Worm (Caenorhabditis elegans): ENCODE results near the gene sre-44.

Gene sre-44

DNA sequence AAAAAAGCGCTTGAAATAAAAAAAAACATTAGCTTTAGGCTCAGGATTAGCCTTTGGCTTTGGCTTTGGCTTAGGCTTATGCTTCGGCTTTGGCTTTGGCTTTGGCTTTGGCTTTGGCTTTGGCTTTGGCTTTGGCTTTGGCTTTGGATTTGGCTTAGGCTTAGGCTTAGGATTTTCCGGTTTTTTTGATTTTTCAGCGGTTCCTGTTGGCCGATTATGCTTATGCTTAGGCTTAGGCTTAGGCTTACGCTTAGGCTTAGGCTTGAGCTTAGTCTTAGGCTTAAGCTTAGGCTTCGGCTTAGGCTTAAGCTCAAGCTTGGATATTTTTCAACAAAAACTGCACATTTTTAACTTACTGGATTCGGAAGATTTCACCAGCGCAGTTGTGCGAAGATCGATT lies 24.7 kb downstream of the sre-44 start:
- TF ChIP-seq C34B4.2 (tag; optimal IDR thresholded peaks at IDR 0.05), result no peak
- TF ChIP-seq unc-30 (tag; optimal IDR thresholded peaks at IDR 0.05), result no peak
- TF ChIP-seq dpl-1 (GFP tag; optimal IDR thresholded peaks at IDR 0.05), result no peak

DNA sequence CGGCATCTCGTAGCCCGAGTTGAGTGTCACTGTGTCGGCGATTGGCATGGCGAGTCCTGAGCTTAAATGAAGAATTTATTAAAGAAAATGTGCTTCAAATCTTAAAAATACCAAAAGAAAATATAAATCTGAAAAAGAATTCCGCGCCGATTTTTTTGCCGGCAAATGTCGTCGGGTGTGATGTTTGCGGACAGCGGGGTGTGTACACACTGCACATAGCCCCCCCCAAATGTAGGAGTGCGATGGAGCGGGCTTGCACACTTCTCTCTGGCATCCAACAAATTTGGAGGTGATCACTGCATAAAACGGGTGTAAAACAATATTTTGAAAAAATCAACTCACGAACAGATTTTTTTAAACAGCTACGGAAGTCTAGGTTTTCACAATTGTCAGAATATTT lies 26.8 kb downstream of the sre-44 start, which contains the start of gene Y39G8B.2:
Gene Y39G8B.2, minus strand, starts transcription at position 61 of the 400 bp plus-strand sequence.
- peak; percentile 87 for TF ChIP-seq lin-13 (GFP tag; optimal IDR thresholded peaks at IDR 0.05)
- TF ChIP-seq ceh-88 (GFP tag; IDR thresholded peaks at IDR 0.05), result peak; percentile 46; the same call in 1 of the 2 replicates
- no peak for TF ChIP-seq tlp-1 (tag; optimal IDR thresholded peaks at IDR 0.05)
- TF ChIP-seq unc-98 (GFP tag; IDR thresholded peaks at IDR 0.05), result peak; percentile 23; the same call in 1 of the 2 replicates
- TF ChIP-seq irx-1 (tag; optimal IDR thresholded peaks at IDR 0.05), result peak; percentile 60
- TF ChIP-seq nhr-28 (tag; optimal IDR thresholded peaks at IDR 0.05), result no peak
- peak in 1 of 2 experiments; percentile 80 for TF ChIP-seq mdl-1 (tag; optimal IDR thresholded peaks at IDR 0.05)
- no peak for TF ChIP-seq lir-3 (tag; optimal IDR thresholded peaks at IDR 0.05; ENCODE audit: poor library complexity)
- no peak for TF ChIP-seq hlh-17 (GFP tag; optimal IDR thresholded peaks at IDR 0.05; ENCODE audit: borderline replicate concordance)
- TF ChIP-seq mep-1 (tag; optimal IDR thresholded peaks at IDR 0.05), result peak; percentile 92
- TF ChIP-seq grh-1 (GFP tag; IDR thresholded peaks at IDR 0.05), result peak; percentile 70
- peak; percentile 70 for TF ChIP-seq fos-1 (tag; optimal IDR thresholded peaks at IDR 0.05)
- TF ChIP-seq C16A3.4 (tag; optimal IDR thresholded peaks at IDR 0.05), result peak; percentile 89
- TF ChIP-seq hpl-2 (GFP tag; optimal IDR thresholded peaks at IDR 0.05), result no peak
- no peak for TF ChIP-seq nhr-76 (tag; optimal IDR thresholded peaks at IDR 0.05)
- TF ChIP-seq ceh-90 (tag; optimal IDR thresholded peaks at IDR 0.05), result no peak
- peak; percentile 88 for TF ChIP-seq lin-14 (GFP tag; optimal IDR thresholded peaks at IDR 0.05)
- TF ChIP-seq hlh-4 (tag; optimal IDR thresholded peaks at IDR 0.05), result no peak
- peak; percentile 37 for TF ChIP-seq elt-2 (tag; optimal IDR thresholded peaks at IDR 0.05)
- peak; percentile 90 for TF ChIP-seq rnt-1 (tag; optimal IDR thresholded peaks at IDR 0.05)
- peak; percentile 83 to 88 (median 86) for TF ChIP-seq dpl-1 (GFP tag; optimal IDR thresholded peaks at IDR 0.05)
- TF ChIP-seq snu-23 (GFP tag; optimal IDR thresholded peaks at IDR 0.05), result peak; percentile 86
- no peak for TF ChIP-seq Y116A8C.19 (tag; optimal IDR thresholded peaks at IDR 0.05; ENCODE audit: borderline replicate concordance)
- TF ChIP-seq dsc-1 (tag; optimal IDR thresholded peaks at IDR 0.05), result peak; percentile 67
- peak; percentile 93 for TF ChIP-seq nhr-77 (tag; optimal IDR thresholded peaks at IDR 0.05)
- peak; percentile 51 for TF ChIP-seq nhr-237 (tag; optimal IDR thresholded peaks at IDR 0.05)
- no peak for TF ChIP-seq fkh-4 (tag; optimal IDR thresholded peaks at IDR 0.05; ENCODE audit: borderline replicate concordance)
- peak; percentile 88 for TF ChIP-seq nhr-71 (tag; optimal IDR thresholded peaks at IDR 0.05)
- TF ChIP-seq ceh-63 (GFP tag; optimal IDR thresholded peaks at IDR 0.05), result no peak
- peak; percentile 30 for TF ChIP-seq ztf-4 (tag; optimal IDR thresholded peaks at IDR 0.05)
- TF ChIP-seq pag-3 (tag; optimal IDR thresholded peaks at IDR 0.05; ENCODE audit: borderline replicate concordance, insufficient read depth), result peak; percentile 38
- TF ChIP-seq nhr-19 (GFP tag; conservative IDR thresholded peaks at IDR 0.05), result peak; percentile 83
- peak; percentile 99 for TF ChIP-seq F16B12.6 (tag; optimal IDR thresholded peaks at IDR 0.05)
- TF ChIP-seq blmp-1 (tag; optimal IDR thresholded peaks at IDR 0.05), result peak; percentile 59
- peak; percentile 96 for TF ChIP-seq lin-15B (tag; optimal IDR thresholded peaks at IDR 0.05)
- TF ChIP-seq sptf-1 (tag; optimal IDR thresholded peaks at IDR 0.05), result no peak
- peak; percentile 57 for TF ChIP-seq pax-3 (tag; optimal IDR thresholded peaks at IDR 0.05)
- peak; percentile 89 for TF ChIP-seq snpc-4 (tag; optimal IDR thresholded peaks at IDR 0.05)
- peak in 2 of 6 experiments; percentile 49 to 54 for TF ChIP-seq elt-3 (tag; optimal IDR thresholded peaks at IDR 0.05)
- no peak for TF ChIP-seq ceh-8 (GFP tag; optimal IDR thresholded peaks at IDR 0.05)
- peak; percentile 79 for TF ChIP-seq jun-1 (tag; optimal IDR thresholded peaks at IDR 0.05)
- TF ChIP-seq lin-35 (GFP tag; optimal IDR thresholded peaks at IDR 0.05), result peak; percentile 90 to 92
- peak; percentile 77 for TF ChIP-seq unc-86 (tag; optimal IDR thresholded peaks at IDR 0.05)
- no peak for TF ChIP-seq lin-39 (tag; optimal IDR thresholded peaks at IDR 0.05)
- no peak for TF ChIP-seq unc-30 (tag; optimal IDR thresholded peaks at IDR 0.05)
- TF ChIP-seq tbx-2 (tag; optimal IDR thresholded peaks at IDR 0.05), result peak; percentile 77
- peak; percentile 82 for TF ChIP-seq fkh-8 (tag; optimal IDR thresholded peaks at IDR 0.05)
- peak; percentile 69 for TF ChIP-seq nhr-90 (tag; optimal IDR thresholded peaks at IDR 0.05; ENCODE audit: poor library complexity)
- peak; percentile 59 for TF ChIP-seq aha-1 (tag; optimal IDR thresholded peaks at IDR 0.05)
